Worm (Caenorhabditis elegans) whole organism, L1 larva: ENCODE data around the gene nhr-157.

Experiments
- nhr-76 ChIP-seq: sonication (generic microtip); optimal IDR thresholded peaks from 2 replicates; lab custom pipeline; 2017; ENCODE audit warnings: missing biosample characterization, missing genetic modification characterization
- ztf-11 ChIP-seq, 2 experiments: sonication (generic microtip); optimal IDR thresholded peaks; 2 replicates each; lab custom pipeline; 2016 to 2017; ENCODE audit warnings: missing genetic modification characterization in 2 of 2, missing biosample characterization in 1 of 2, missing compliant biosample characterization in 1 of 2

ce11 chrV:3894661-3895060, 25.9 kb upstream of the nhr-157 start, which contains the start of gene sre-9:
- TF ChIP-seq ztf-11 (tag; optimal IDR thresholded peaks at IDR 0.05; lab: Kevin White, UChicago) (no peak), nhr-76 (tag; lab: Kevin White, UChicago) (no peak)
